Worm (Caenorhabditis elegans): ENCODE results near the gene rmd-2.

DNA sequence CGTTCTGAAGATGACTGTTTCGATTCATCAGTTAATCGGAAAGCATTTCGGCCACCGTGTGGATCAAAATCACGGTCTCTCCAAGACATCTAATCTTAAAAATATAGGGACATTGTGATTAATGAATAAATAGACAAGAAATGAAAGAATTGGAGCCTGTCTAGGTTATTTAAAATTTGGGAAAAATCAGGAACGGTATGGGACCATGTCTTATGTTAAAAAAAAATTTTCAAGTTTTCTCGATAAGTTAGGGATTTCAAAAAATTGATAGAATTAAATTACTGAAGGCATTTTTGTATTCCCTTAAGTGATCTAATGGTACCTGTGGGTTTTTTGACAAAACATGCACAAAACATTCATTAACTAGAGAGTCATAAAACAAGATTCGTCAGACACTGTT lies 9.9 kb downstream of the rmd-2 start, which contains the start of gene unc-41:
- TF ChIP-seq egl-27 (tag; optimal IDR thresholded peaks at IDR 0.05): no peak
- TF ChIP-seq lin-35 (GFP tag; optimal IDR thresholded peaks at IDR 0.05): no peak
- no peak for TF ChIP-seq jun-1 (tag; optimal IDR thresholded peaks at IDR 0.05)
- no peak for TF ChIP-seq tlp-1 (tag; optimal IDR thresholded peaks at IDR 0.05)
- no peak for TF ChIP-seq nhr-237 (tag; optimal IDR thresholded peaks at IDR 0.05)
- TF ChIP-seq dpl-1 (GFP tag; optimal IDR thresholded peaks at IDR 0.05): no peak
- no peak for TF ChIP-seq C04F5.9 (tag; optimal IDR thresholded peaks at IDR 0.05)
- TF ChIP-seq zag-1 (tag; optimal IDR thresholded peaks at IDR 0.05): no peak
- TF ChIP-seq pax-3 (tag; optimal IDR thresholded peaks at IDR 0.05): no peak
